4 worm cellular contexts compared by ENCODE assay signal in the genomic region with DNA sequence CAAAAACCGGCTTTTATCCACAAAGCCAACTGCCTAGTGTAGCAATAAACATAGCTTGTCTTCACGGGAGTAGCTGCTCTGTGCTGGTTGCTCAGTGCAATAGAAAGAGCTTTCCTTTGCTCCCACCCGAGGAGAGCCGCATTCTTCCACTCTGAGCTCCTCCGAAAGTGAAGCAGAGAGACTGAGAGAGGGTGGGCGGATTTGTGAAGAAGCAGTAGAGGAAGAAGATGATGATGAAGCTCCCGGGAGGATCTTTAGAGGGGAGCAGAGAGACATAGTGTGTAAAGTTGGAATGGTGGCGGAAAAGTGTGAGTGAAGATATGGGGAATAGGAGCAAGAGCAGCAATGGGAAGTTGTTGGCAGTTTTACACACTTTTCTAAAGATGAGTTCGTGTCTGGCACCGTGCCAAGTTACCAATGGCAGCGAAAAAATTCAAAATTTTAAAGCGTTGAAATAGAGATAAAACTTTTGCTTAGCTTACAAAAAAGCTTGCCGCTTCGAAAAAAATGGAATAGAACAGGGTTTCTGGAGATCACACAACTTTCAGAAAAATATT.
A peak's percentile ranks its signal among the peaks of the same experiment; 100 is the strongest.
TF ChIP-seq lines count a peak whose summit lies in the region.

Gene ZC477.4, minus strand, starts transcription at position 276 of the 557 bp plus-strand sequence.

TF ChIP-seq in whole organism, L1 larva, 84 proteins besides CTCF, POLR2A, EP300 and RAD21 (continued from another document):
- TF ChIP-seq dpl-1 (GFP tag; optimal IDR thresholded peaks at IDR 0.05; lab: Kevin White, UChicago) (peak in 1 of 3 experiments; percentile 7), fos-1 (tag; optimal IDR thresholded peaks at IDR 0.05; lab: Kevin White, UChicago) (no peak), nhr-237 (tag; optimal IDR thresholded peaks at IDR 0.05; lab: Kevin White, UChicago) (no peak), ztf-4 (tag; optimal IDR thresholded peaks at IDR 0.05; lab: Kevin White, UChicago) (no peak), nhr-77 (tag; optimal IDR thresholded peaks at IDR 0.05; lab: Kevin White, UChicago) (peak; percentile 4), pag-3 (tag; optimal IDR thresholded peaks at IDR 0.05; lab: Kevin White, UChicago; ENCODE audit: borderline replicate concordance, insufficient read depth) (peak; percentile 90), lin-14 (GFP tag; optimal IDR thresholded peaks at IDR 0.05; lab: Kevin White, UChicago) (peak; percentile 74), lsy-2 (tag; optimal IDR thresholded peaks at IDR 0.05; lab: Kevin White, UChicago) (peak; percentile 16 to 17), C04F5.9 (tag; optimal IDR thresholded peaks at IDR 0.05; lab: Kevin White, UChicago) (no peak), nhr-19 (GFP tag; conservative IDR thresholded peaks at IDR 0.05; lab: Robert Waterston, UW) (peak; percentile 26; the same call in 1 of the 2 replicates), unc-130 (tag; optimal IDR thresholded peaks at IDR 0.05; lab: Kevin White, UChicago) (peak; percentile 25), lin-35 (GFP tag; optimal IDR thresholded peaks at IDR 0.05; lab: Kevin White, UChicago) (no peak), jun-1 (tag; optimal IDR thresholded peaks at IDR 0.05; lab: Kevin White, UChicago) (no peak), nhr-11 (tag; optimal IDR thresholded peaks at IDR 0.05; lab: Kevin White, UChicago) (no peak), lir-3 (tag; optimal IDR thresholded peaks at IDR 0.05; lab: Kevin White, UChicago; ENCODE audit: poor library complexity) (no peak), ceh-88 (GFP tag; IDR thresholded peaks at IDR 0.05; lab: Robert Waterston, UW) (no peak)

TF ChIP-seq in whole organism, L2 larva, 48 proteins besides CTCF, POLR2A, EP300 and RAD21 (continued from another document):
- TF ChIP-seq sma-9 (GFP tag; optimal IDR thresholded peaks at IDR 0.05; lab: Kevin White, UChicago) = peak; percentile 48
- TF ChIP-seq sma-9 (tag; optimal IDR thresholded peaks at IDR 0.05; lab: Kevin White, UChicago) = no peak
TF ChIP-seq in whole organism, L2 larva: peak in this region for 4.

TF ChIP-seq in whole organism, L4 larva, 104 proteins besides CTCF, POLR2A, EP300 and RAD21 (continued from another document):
- TF ChIP-seq Y105C5A.15 (GFP tag; IDR thresholded peaks at IDR 0.05; lab: Robert Waterston, UW) (no peak), mxl-3 (GFP tag; optimal IDR thresholded peaks at IDR 0.05; lab: Kevin White, UChicago) (peak; percentile 4), lir-3 (tag; optimal IDR thresholded peaks at IDR 0.05; lab: Kevin White, UChicago) (no peak), nhr-76 (tag; optimal IDR thresholded peaks at IDR 0.05; lab: Kevin White, UChicago) (no peak), nhr-102 (tag; optimal IDR thresholded peaks at IDR 0.05; lab: Kevin White, UChicago) (no peak), nhr-42 (GFP tag; IDR thresholded peaks at IDR 0.05; lab: Robert Waterston, UW) (no peak), nhr-48 (tag; optimal IDR thresholded peaks at IDR 0.05; lab: Kevin White, UChicago) (no peak), nhr-77 (tag; optimal IDR thresholded peaks at IDR 0.05; lab: Kevin White, UChicago) (no peak), set-16 (GFP tag; IDR thresholded peaks at IDR 0.05; lab: Robert Waterston, UW) (peak; percentile 53), daf-16 (GFP tag; optimal IDR thresholded peaks at IDR 0.05; lab: Kevin White, UChicago) (peak in 1 of 2 experiments; percentile 68), daf-16 (tag; optimal IDR thresholded peaks at IDR 0.05; lab: Kevin White, UChicago) (no peak), hlh-11 (tag; optimal IDR thresholded peaks at IDR 0.05; lab: Kevin White, UChicago) (peak; percentile 52), unc-62 (GFP tag; optimal IDR thresholded peaks at IDR 0.05 in 1 of 2; lab: Kevin White, UChicago) (peak in 1 of 2 experiments; percentile 41), unc-62 (tag; optimal IDR thresholded peaks at IDR 0.05; lab: Kevin White, UChicago) (no peak), lin-15B (tag; optimal IDR thresholded peaks at IDR 0.05; lab: Kevin White, UChicago) (no peak)

TF ChIP-seq in whole organism, late embryonic, 69 proteins besides CTCF, POLR2A, EP300 and RAD21 (continued from another document):
- peak; percentile 56 for TF ChIP-seq nfya-1 (tag; optimal IDR thresholded peaks at IDR 0.05; lab: Kevin White, UChicago)
- peak; percentile 65 for TF ChIP-seq tbx-2 (tag; optimal IDR thresholded peaks at IDR 0.05; lab: Kevin White, UChicago)
- peak; percentile 74 for TF ChIP-seq pat-9 (tag; optimal IDR thresholded peaks at IDR 0.05; lab: Kevin White, UChicago)
- TF ChIP-seq pqm-1 (tag; optimal IDR thresholded peaks at IDR 0.05; lab: Kevin White, UChicago) = no peak
- TF ChIP-seq hlh-8 (tag; optimal IDR thresholded peaks at IDR 0.05; lab: Kevin White, UChicago) = peak; percentile 19
- no peak for TF ChIP-seq C38D4.7 (GFP tag; optimal IDR thresholded peaks at IDR 0.05; lab: Kevin White, UChicago)
- peak; percentile 9 for TF ChIP-seq ama-1 (optimal IDR thresholded peaks at IDR 0.05; lab: Kevin White, UChicago)
- peak; percentile 7 for TF ChIP-seq ceh-31 (tag; optimal IDR thresholded peaks at IDR 0.05; lab: Kevin White, UChicago)
- TF ChIP-seq ceh-14 (tag; optimal IDR thresholded peaks at IDR 0.05; lab: Kevin White, UChicago) = peak; percentile 7
- TF ChIP-seq F13H6.1 (tag; optimal IDR thresholded peaks at IDR 0.05; lab: Kevin White, UChicago) = peak; percentile 19
- no peak for TF ChIP-seq Y22D7AL.16 (tag; optimal IDR thresholded peaks at IDR 0.05; lab: Kevin White, UChicago)
- TF ChIP-seq ceh-18 (tag; optimal IDR thresholded peaks at IDR 0.05; lab: Kevin White, UChicago) = peak; percentile 89
- TF ChIP-seq rnt-1 (tag; optimal IDR thresholded peaks at IDR 0.05; lab: Kevin White, UChicago) = peak; percentile 77
